Worm (Caenorhabditis elegans) whole organism, young adult: Measurements from ENCODE around the gene M106.7.

Source experiments
- C06A6.2 ChIP-seq: fragments of 200-800 bp; sonication (Bioruptor generic); conservative IDR thresholded peaks from 2 replicates; pipeline ENCODE4 v1.3.6; 2022; ENCODE audit warnings: missing genetic modification characterization, missing compliant biosample characterization
- C17E4.6 ChIP-seq: fragments of 200-800 bp; sonication (Bioruptor generic); IDR thresholded peaks from 2 replicates; pipeline ENCODE4 v1.3.6; 2022; ENCODE audit warnings: missing genetic modification reagents, missing genetic modification characterization, missing compliant biosample characterization
- F10E7.11 ChIP-seq: sonication (generic microtip); optimal IDR thresholded peaks from 2 replicates; lab custom pipeline; 2017; ENCODE audit warnings: mild to moderate bottlenecking, missing genetic modification characterization, moderate library complexity, missing compliant biosample characterization
- F22D6.2 ChIP-seq: sonication (generic microtip); optimal IDR thresholded peaks from 2 replicates; lab custom pipeline; 2016; ENCODE audit warnings: mild to moderate bottlenecking, missing genetic modification characterization, missing compliant biosample characterization
- F33H1.4 ChIP-seq: fragments of 200-800 bp; sonication (Bioruptor generic); IDR thresholded peaks from 2 replicates; pipeline ENCODE4 v1.3.6; 2022; ENCODE audit warnings: missing genetic modification reagents, missing genetic modification characterization, missing compliant biosample characterization
- F37B4.10 ChIP-seq: fragments of 200-800 bp; sonication (Bioruptor generic); IDR thresholded peaks from 2 replicates; pipeline ENCODE4 v1.3.6; 2022; ENCODE audit warnings: missing genetic modification characterization, missing compliant biosample characterization
- F39B2.1 ChIP-seq: fragments of 200-800 bp; sonication (Bioruptor generic); IDR thresholded peaks from 2 replicates; pipeline ENCODE4 v1.3.6; 2022; ENCODE audit warnings: missing genetic modification reagents, missing genetic modification characterization, missing compliant biosample characterization
- F49E8.2 ChIP-seq: sonication (generic microtip); optimal IDR thresholded peaks from 3 replicates; lab custom pipeline; 2017; ENCODE audit warnings: missing genetic modification characterization, mild to moderate bottlenecking, missing compliant biosample characterization, antibody characterized with exemption, moderate library complexity; ENCODE audit not compliant: insufficient read depth
- F57A8.1 ChIP-seq: fragments of 200-800 bp; sonication (Bioruptor generic); optimal IDR thresholded peaks from 2 replicates; lab custom pipeline; 2018; ENCODE audit warnings: mild to moderate bottlenecking, missing genetic modification characterization, moderate library complexity, missing compliant biosample characterization
- ama-1 ChIP-seq, 3 experiments: fragments of 150-350 bp in 1 of 3; sonication (generic microtip) in 2 of 3; optimal IDR thresholded peaks; 2 replicates each; lab custom pipeline; 2014 to 2018; ENCODE audit warnings: missing biosample characterization in 2 of 3, missing genetic modification characterization in 2 of 3, missing genetic modification reagents in 2 of 3
- aptf-3 ChIP-seq: fragments of 200-800 bp; sonication (Bioruptor generic); IDR thresholded peaks from 2 replicates; pipeline ENCODE4 v1.3.6; 2022; ENCODE audit warnings: missing genetic modification characterization, missing compliant biosample characterization
- atf-7 ChIP-seq: sonication (generic microtip); optimal IDR thresholded peaks from 2 replicates; lab custom pipeline; 2017; ENCODE audit warnings: mild to moderate bottlenecking, missing genetic modification characterization, missing compliant biosample characterization
- attf-5 ChIP-seq: fragments of 200-800 bp; sonication (Bioruptor generic); optimal IDR thresholded peaks from 2 replicates; lab custom pipeline; 2018; ENCODE audit warnings: mild to moderate bottlenecking, missing genetic modification characterization, missing compliant biosample characterization
- attf-6 ChIP-seq: fragments of 200-800 bp; sonication (Bioruptor generic); IDR thresholded peaks from 2 replicates; pipeline ENCODE4 v1.3.6; 2022; ENCODE audit warnings: missing genetic modification reagents, missing genetic modification characterization, missing compliant biosample characterization
- bed-1 ChIP-seq: fragments of 200-800 bp; sonication (Bioruptor generic); IDR thresholded peaks from 2 replicates; pipeline ENCODE4 v1.3.6; 2022; ENCODE audit warnings: missing genetic modification reagents, missing genetic modification characterization, missing compliant biosample characterization
- cebp-2 ChIP-seq: fragments of 200-800 bp; sonication (Bioruptor generic); IDR thresholded peaks from 2 replicates; pipeline ENCODE4 v1.3.6; 2022; ENCODE audit warnings: missing genetic modification characterization, missing compliant biosample characterization
- ceh-27 ChIP-seq: fragments of 200-800 bp; sonication (Bioruptor generic); optimal IDR thresholded peaks from 2 replicates; lab custom pipeline; 2018; ENCODE audit warnings: mild to moderate bottlenecking, missing genetic modification characterization, moderate library complexity, missing compliant biosample characterization
- ceh-40 ChIP-seq: fragments of 200-800 bp; sonication (Bioruptor generic); IDR thresholded peaks from 2 replicates; pipeline ENCODE4 v1.3.6; 2022; ENCODE audit warnings: missing genetic modification characterization, missing compliant biosample characterization
- ceh-58 ChIP-seq: fragments of 200-800 bp; sonication (Bioruptor generic); IDR thresholded peaks from 2 replicates; pipeline ENCODE4 v1.3.6; 2022; ENCODE audit warnings: missing genetic modification characterization, missing compliant biosample characterization
- ceh-79 ChIP-seq: sonication (generic microtip); optimal IDR thresholded peaks from 2 replicates; lab custom pipeline; 2017; ENCODE audit warnings: mild to moderate bottlenecking, missing genetic modification characterization, missing compliant biosample characterization
- egl-18 ChIP-seq: fragments of 200-800 bp; sonication (Bioruptor generic); IDR thresholded peaks from 2 replicates; pipeline ENCODE4 v1.3.6; 2022; ENCODE audit warnings: missing genetic modification reagents, missing genetic modification characterization, missing compliant biosample characterization
- ets-4 ChIP-seq: fragments of 200-800 bp; sonication (Bioruptor generic); optimal IDR thresholded peaks from 2 replicates; lab custom pipeline; 2018; ENCODE audit warnings: mild to moderate bottlenecking, missing genetic modification characterization, missing compliant biosample characterization
- gei-17 ChIP-seq: fragments of 200-800 bp; sonication (Bioruptor generic); optimal IDR thresholded peaks from 2 replicates; lab custom pipeline; 2018; ENCODE audit warnings: mild to moderate bottlenecking, missing genetic modification characterization, missing compliant biosample characterization
- hlh-12 ChIP-seq: sonication (generic microtip); optimal IDR thresholded peaks from 2 replicates; lab custom pipeline; 2016; ENCODE audit warnings: missing genetic modification characterization, missing compliant biosample characterization
- hrde-1 ChIP-seq: sonication (generic microtip); optimal IDR thresholded peaks from 2 replicates; lab custom pipeline; 2016; ENCODE audit warnings: missing genetic modification characterization, mild to moderate bottlenecking, missing compliant biosample characterization, moderate library complexity, missing genotype, missing genetic modification reagents, borderline replicate concordance
- lag-1 ChIP-seq: fragments of 200-800 bp; sonication (Bioruptor generic); IDR thresholded peaks from 2 replicates; pipeline ENCODE4 v1.3.6; 2022; ENCODE audit warnings: missing genetic modification reagents, missing genetic modification characterization, missing compliant biosample characterization
- let-607 ChIP-seq, 2 experiments: fragments of 200-800 bp in 1 of 2; sonication (Bioruptor generic) in 1 of 2; sonication (generic microtip) in 1 of 2; optimal IDR thresholded peaks; 2 replicates each; lab custom pipeline; 2016 to 2018; ENCODE audit warnings: mild to moderate bottlenecking in 2 of 2, missing compliant biosample characterization in 2 of 2, missing genetic modification characterization in 2 of 2, moderate library complexity in 2 of 2, missing genotype in 1 of 2
- lin-26 ChIP-seq: fragments of 200-800 bp; sonication (Bioruptor generic); IDR thresholded peaks from 2 replicates; pipeline ENCODE4 v1.3.6; 2022; ENCODE audit warnings: missing genetic modification reagents, missing genetic modification characterization, missing compliant biosample characterization
- lin-40 ChIP-seq: sonication (generic microtip); optimal IDR thresholded peaks from 2 replicates; lab custom pipeline; 2016; ENCODE audit warnings: missing genetic modification characterization, mild to moderate bottlenecking, missing compliant biosample characterization, missing genotype, missing genetic modification reagents
- lsy-27 ChIP-seq: sonication (generic microtip); optimal IDR thresholded peaks from 2 replicates; lab custom pipeline; 2017; ENCODE audit warnings: missing genetic modification characterization, mild to moderate bottlenecking, missing compliant biosample characterization, antibody characterized with exemption, missing genotype, borderline replicate concordance; ENCODE audit not compliant: insufficient read depth
- madf-10 ChIP-seq: sonication (generic microtip); optimal IDR thresholded peaks from 2 replicates; lab custom pipeline; 2016; ENCODE audit warnings: mild to moderate bottlenecking, missing genetic modification characterization, missing compliant biosample characterization
- madf-3 ChIP-seq: fragments of 200-800 bp; sonication (Bioruptor generic); IDR thresholded peaks from 2 replicates; pipeline ENCODE4 v1.3.6; 2022; ENCODE audit warnings: missing genetic modification reagents, missing genetic modification characterization, missing compliant biosample characterization
- mcd-1 ChIP-seq: fragments of 200-800 bp; sonication (Bioruptor generic); IDR thresholded peaks from 2 replicates; pipeline ENCODE4 v1.3.6; 2022; ENCODE audit warnings: missing genetic modification reagents, missing genetic modification characterization, missing compliant biosample characterization
- mel-28 ChIP-seq: sonication (generic microtip); optimal IDR thresholded peaks from 2 replicates; lab custom pipeline; 2016; ENCODE audit warnings: borderline replicate concordance, mild to moderate bottlenecking, missing genetic modification characterization, missing compliant biosample characterization
- mes-4 ChIP-seq: sonication (generic microtip); optimal IDR thresholded peaks from 2 replicates; lab custom pipeline; 2016; ENCODE audit warnings: missing genotype, missing genetic modification characterization, missing compliant biosample characterization
- mxl-1 ChIP-seq: sonication (generic microtip); optimal IDR thresholded peaks from 2 replicates; lab custom pipeline; 2016; ENCODE audit warnings: missing genetic modification characterization, missing compliant biosample characterization
- nhr-120 ChIP-seq: fragments of 200-800 bp; sonication (Bioruptor generic); IDR thresholded peaks from 2 replicates; pipeline ENCODE4 v1.3.6; 2022; ENCODE audit warnings: missing genetic modification characterization, missing compliant biosample characterization
- nhr-80 ChIP-seq: sonication (generic microtip); optimal IDR thresholded peaks from 2 replicates; lab custom pipeline; 2016; ENCODE audit warnings: missing genetic modification characterization, missing compliant biosample characterization
- nhr-90 ChIP-seq: sonication (generic microtip); optimal IDR thresholded peaks from 2 replicates; lab custom pipeline; 2016; ENCODE audit warnings: missing genotype, mild to moderate bottlenecking, missing genetic modification characterization, missing compliant biosample characterization
- pbrm-1 ChIP-seq: fragments of 200-800 bp; sonication (Bioruptor generic); IDR thresholded peaks from 2 replicates; pipeline ENCODE4 v1.3.6; 2022; ENCODE audit warnings: missing genetic modification reagents, missing genetic modification characterization, missing compliant biosample characterization
- rec-8 ChIP-seq, 2 experiments: sonication (generic microtip); optimal IDR thresholded peaks; 2 replicates each; lab custom pipeline; 2016; ENCODE audit warnings: mild to moderate bottlenecking in 2 of 2, missing genetic modification characterization in 2 of 2, missing genetic modification reagents in 2 of 2, missing genotype in 2 of 2, missing biosample characterization in 1 of 2, missing compliant biosample characterization in 1 of 2, moderate library complexity in 1 of 2
- somi-1 ChIP-seq: fragments of 200-800 bp; sonication (Bioruptor generic); optimal IDR thresholded peaks from 2 replicates; lab custom pipeline; 2018; ENCODE audit warnings: mild to moderate bottlenecking, missing genetic modification characterization, missing compliant biosample characterization
- tbx-9 ChIP-seq: sonication (generic microtip); optimal IDR thresholded peaks from 2 replicates; lab custom pipeline; 2016; ENCODE audit warnings: borderline replicate concordance, missing genetic modification characterization, inconsistent platforms, missing compliant biosample characterization
- tlf-1 ChIP-seq: fragments of 200-800 bp; sonication (Bioruptor generic); optimal IDR thresholded peaks from 2 replicates; lab custom pipeline; 2018; ENCODE audit warnings: mild to moderate bottlenecking, missing genetic modification characterization, missing compliant biosample characterization
- unc-130 ChIP-seq: sonication (generic microtip); optimal IDR thresholded peaks from 2 replicates; lab custom pipeline; 2016; ENCODE audit warnings: missing genetic modification reagents, missing genetic modification characterization, missing compliant biosample characterization
- ztf-22 ChIP-seq: fragments of 200-800 bp; sonication (Bioruptor generic); optimal IDR thresholded peaks from 2 replicates; lab custom pipeline; 2018; ENCODE audit warnings: mild to moderate bottlenecking, missing genetic modification characterization, moderate library complexity, missing compliant biosample characterization
- ztf-26 ChIP-seq: sonication (generic microtip); optimal IDR thresholded peaks from 2 replicates; lab custom pipeline; 2017; ENCODE audit warnings: missing genetic modification characterization, missing compliant biosample characterization
- ztf-28 ChIP-seq: fragments of 200-800 bp; sonication (Bioruptor generic); IDR thresholded peaks from 2 replicates; pipeline ENCODE4 v1.3.6; 2022; ENCODE audit warnings: missing genetic modification reagents, missing genetic modification characterization, missing compliant biosample characterization
- ztf-3 ChIP-seq: fragments of 200-800 bp; sonication (Bioruptor generic); optimal IDR thresholded peaks from 2 replicates; lab custom pipeline; 2018; ENCODE audit warnings: mild to moderate bottlenecking, missing genetic modification characterization, missing compliant biosample characterization

The M106.7 gene

DNA sequence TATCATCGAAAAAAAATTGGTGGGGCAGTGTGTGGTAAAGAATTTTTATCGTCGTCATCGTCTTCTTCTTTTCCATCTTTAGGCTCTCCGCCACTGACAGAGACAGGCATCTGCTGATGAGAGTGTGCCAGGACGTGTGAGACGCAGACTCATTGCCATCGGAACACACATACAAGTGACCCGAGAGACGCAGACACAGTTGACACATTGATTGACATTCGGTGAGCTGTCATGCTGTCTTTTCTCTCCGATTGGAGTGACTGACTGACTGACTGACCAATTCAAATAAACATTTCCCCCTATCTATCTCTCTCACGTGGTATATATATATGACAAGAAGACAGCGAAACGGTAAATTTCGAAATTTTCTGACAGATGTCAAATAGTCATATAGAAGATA, 5.9 kb downstream of the M106.7 start (continued):
- TF ChIP-seq ceh-27 (GFP tag; lab: Kevin White, UChicago) (peak; percentile 57), somi-1 (GFP tag; lab: Kevin White, UChicago) (peak; percentile 60), F57A8.1 (GFP tag; lab: Kevin White, UChicago) (no peak), nhr-80 (tag; lab: Kevin White, UChicago) (peak; percentile 97), let-607 (tag; optimal IDR thresholded peaks at IDR 0.05; lab: Kevin White, UChicago) (peak; percentile 95 to 96), lag-1 (no peak), F10E7.11 (tag; lab: Kevin White, UChicago) (no peak), ceh-40 (GFP tag; lab: Robert Waterston, UW) (0 out of 2 replicates have a peak, but pooled peaks have one; percentile 12), pbrm-1 (GFP tag; lab: Robert Waterston, UW) (no peak), ztf-3 (GFP tag; lab: Kevin White, UChicago) (peak; percentile 63), madf-10 (tag; lab: Kevin White, UChicago) (peak; percentile 55), tlf-1 (GFP tag; lab: Kevin White, UChicago) (peak; percentile 88), mes-4 (tag; lab: Kevin White, UChicago) (no peak), lsy-27 (tag; lab: Kevin White, UChicago) (no peak), ceh-58 (no peak), rec-8 (tag; optimal IDR thresholded peaks at IDR 0.05; lab: Kevin White, UChicago) (no peak), cebp-2 (GFP tag; lab: Robert Waterston, UW) (no peak), nhr-120 (no peak), mxl-1 (tag; lab: Kevin White, UChicago) (no peak), ztf-26 (tag; lab: Kevin White, UChicago) (peak; percentile 87), F39B2.1 (GFP tag; lab: Robert Waterston, UW) (no peak), nhr-90 (tag; lab: Kevin White, UChicago) (peak; percentile 87), madf-3 (GFP tag; lab: Robert Waterston, UW) (no peak), atf-7 (tag; lab: Kevin White, UChicago) (peak; percentile 87), ets-4 (peak; percentile 98), ama-1 (optimal IDR thresholded peaks at IDR 0.05; lab: Kevin White, UChicago) (no peak), ama-1 (GFP tag; optimal IDR thresholded peaks at IDR 0.05; lab: Kevin White, UChicago) (no peak), mel-28 (no peak), aptf-3 (GFP tag; lab: Robert Waterston, UW) (no peak), F37B4.10 (GFP tag; lab: Robert Waterston, UW) (no peak), ceh-79 (tag; lab: Kevin White, UChicago) (no peak), F33H1.4 (peak; percentile 14; the same call in 1 of the 2 replicates), attf-6 (GFP tag; lab: Robert Waterston, UW) (no peak), C06A6.2 (peak; percentile 82), gei-17 (GFP tag; lab: Kevin White, UChicago) (peak; percentile 54), C17E4.6 (GFP tag; lab: Robert Waterston, UW) (no peak), F49E8.2 (tag; lab: Kevin White, UChicago) (no peak), unc-130 (GFP tag; lab: Kevin White, UChicago) (no peak), ztf-22 (GFP tag; lab: Kevin White, UChicago) (peak; percentile 91), tbx-9 (tag; lab: Kevin White, UChicago) (no peak), ztf-28 (GFP tag; lab: Robert Waterston, UW) (no peak), mcd-1 (GFP tag; lab: Robert Waterston, UW) (peak; percentile 68), hrde-1 (tag; lab: Kevin White, UChicago) (no peak), attf-5 (GFP tag; lab: Kevin White, UChicago) (peak; percentile 93), lin-26 (GFP tag; lab: Robert Waterston, UW) (no peak), hlh-12 (no peak), bed-1 (GFP tag; lab: Robert Waterston, UW) (no peak), lin-40 (tag; lab: Kevin White, UChicago) (peak; percentile 87), egl-18 (GFP tag; lab: Robert Waterston, UW) (no peak), F22D6.2 (tag; lab: Kevin White, UChicago) (peak; percentile 42)
